Worm (Caenorhabditis elegans): ENCODE results near the gene T03F6.3.
A peak's percentile ranks its signal among the peaks of the same experiment; 100 is the strongest.

Gene T03F6.3

DNA sequence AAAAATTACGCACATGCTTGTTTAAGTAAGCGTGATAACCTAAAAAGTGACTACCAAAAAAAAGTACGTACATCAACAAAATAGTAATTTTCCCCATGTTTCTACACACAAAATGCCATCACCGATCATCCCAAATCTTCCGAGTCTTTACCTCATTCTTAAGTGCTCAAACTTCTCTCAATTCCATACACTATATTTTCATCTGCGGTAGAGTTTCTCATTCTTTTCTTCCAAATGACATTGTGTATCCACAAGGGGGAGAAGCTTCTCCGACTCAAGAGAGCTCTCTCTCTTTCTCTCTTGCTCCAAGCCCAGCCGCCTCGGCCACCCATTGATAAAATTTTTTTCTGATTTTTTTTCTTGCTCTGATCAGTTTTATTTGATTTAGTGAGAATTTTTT lies 20.3 kb downstream of the T03F6.3 start, which contains the start of gene myo-6:
Gene myo-6 (plus strand): TSS at position 301 of the 400 bp plus-strand sequence.
- TF ChIP-seq ceh-28 (tag; optimal IDR thresholded peaks at IDR 0.05) (no peak), jun-1 (tag; optimal IDR thresholded peaks at IDR 0.05) (no peak), daf-12 (tag; optimal IDR thresholded peaks at IDR 0.05) (no peak), ceh-82 (tag; optimal IDR thresholded peaks at IDR 0.05) (no peak), pha-4 (tag; optimal IDR thresholded peaks at IDR 0.05) (peak; percentile 18)

DNA sequence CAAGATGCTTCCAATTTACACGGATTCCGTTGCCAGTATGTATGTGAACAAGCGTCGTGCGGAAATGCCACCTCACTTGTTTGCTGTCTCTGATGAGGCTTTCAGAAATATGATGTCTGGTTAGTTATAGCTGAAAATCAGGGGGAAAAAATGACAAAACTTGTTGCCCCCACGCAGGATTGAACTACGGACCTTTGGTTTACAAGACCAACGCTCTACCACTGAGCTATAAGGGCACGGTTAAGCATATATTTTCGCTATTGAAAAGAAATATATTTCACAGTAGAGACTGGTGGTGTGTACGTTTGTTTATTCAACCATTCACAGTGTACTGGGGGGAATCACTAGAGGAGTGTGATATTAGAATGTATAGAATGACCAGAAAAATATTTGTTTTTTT lies 22.0 kb downstream of the T03F6.3 start:
- no peak for TF ChIP-seq daf-12 (tag; optimal IDR thresholded peaks at IDR 0.05)
- TF ChIP-seq jun-1 (tag; optimal IDR thresholded peaks at IDR 0.05) = no peak
- no peak for TF ChIP-seq elt-2 (tag; optimal IDR thresholded peaks at IDR 0.05)
- no peak for TF ChIP-seq fkh-10 (GFP tag; optimal IDR thresholded peaks at IDR 0.05)
- no peak for TF ChIP-seq ceh-16 (tag; optimal IDR thresholded peaks at IDR 0.05)
- no peak for TF ChIP-seq snpc-4 (tag; optimal IDR thresholded peaks at IDR 0.05)
- TF ChIP-seq ztf-4 (tag; optimal IDR thresholded peaks at IDR 0.05) = no peak

DNA sequence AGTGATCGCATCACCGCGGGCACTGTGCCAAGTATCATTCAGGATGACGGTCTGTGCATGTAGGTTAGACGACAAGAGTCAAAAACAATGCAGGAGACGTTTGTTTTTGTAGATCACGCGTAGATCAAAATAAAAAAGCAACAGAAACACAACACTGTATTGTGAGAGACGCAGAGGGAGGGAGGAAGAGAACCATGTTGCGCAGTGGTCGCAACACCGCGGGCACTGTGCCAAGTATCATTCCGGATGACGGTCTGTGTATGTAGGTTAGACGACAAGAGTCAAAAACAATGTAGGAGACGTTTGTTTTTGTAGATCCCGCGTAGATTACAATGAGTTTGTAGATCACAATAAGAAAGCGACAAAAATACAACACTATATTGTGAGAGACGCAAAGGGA lies 29.8 kb downstream of the T03F6.3 start:
- TF ChIP-seq pha-4 (tag; optimal IDR thresholded peaks at IDR 0.05) = no peak

DNA sequence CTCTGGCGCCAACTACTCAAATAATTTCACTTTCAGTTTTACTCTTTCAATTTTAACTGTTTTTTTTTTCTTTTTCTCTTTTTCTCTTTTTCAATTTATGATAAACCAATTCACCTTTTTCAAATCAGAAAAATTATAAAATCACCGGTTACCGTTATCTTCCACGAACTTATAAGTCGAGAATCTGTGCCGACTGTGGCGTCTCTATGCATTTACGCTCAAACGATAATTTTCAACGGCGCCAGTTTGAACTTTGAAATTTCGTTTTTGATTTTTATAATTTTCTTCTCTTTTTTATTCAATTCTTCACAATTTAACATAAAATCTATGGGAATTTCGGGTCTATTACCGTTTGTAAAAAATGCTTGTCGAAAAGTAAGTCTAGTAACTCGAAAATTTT lies 34.2 kb downstream of the T03F6.3 start, which contains the start of gene exo-1:
Gene exo-1 (plus strand): TSS at position 101 of the 400 bp plus-strand sequence.
- TF ChIP-seq eor-1 (tag; optimal IDR thresholded peaks at IDR 0.05) (no peak), nhr-11 (tag; optimal IDR thresholded peaks at IDR 0.05) (no peak), pha-4 (tag; optimal IDR thresholded peaks at IDR 0.05) (peak; percentile 79), hmg-11 (tag; optimal IDR thresholded peaks at IDR 0.05) (no peak), nhr-237 (tag; optimal IDR thresholded peaks at IDR 0.05) (no peak), lin-15B (tag; optimal IDR thresholded peaks at IDR 0.05) (peak; percentile 81), nfya-1 (tag; optimal IDR thresholded peaks at IDR 0.05; ENCODE audit: insufficient read depth) (peak; percentile 70), ceh-28 (tag; optimal IDR thresholded peaks at IDR 0.05) (peak; percentile 71), nhr-25 (tag; optimal IDR thresholded peaks at IDR 0.05) (peak; percentile 54), skn-1 (tag; optimal IDR thresholded peaks at IDR 0.05) (peak; percentile 29), pqm-1 (tag; optimal IDR thresholded peaks at IDR 0.05) (peak; percentile 70), elt-3 (tag; optimal IDR thresholded peaks at IDR 0.05) (peak in 1 of 3 experiments; percentile 6), nhr-23 (tag; optimal IDR thresholded peaks at IDR 0.05) (peak; percentile 82)

DNA sequence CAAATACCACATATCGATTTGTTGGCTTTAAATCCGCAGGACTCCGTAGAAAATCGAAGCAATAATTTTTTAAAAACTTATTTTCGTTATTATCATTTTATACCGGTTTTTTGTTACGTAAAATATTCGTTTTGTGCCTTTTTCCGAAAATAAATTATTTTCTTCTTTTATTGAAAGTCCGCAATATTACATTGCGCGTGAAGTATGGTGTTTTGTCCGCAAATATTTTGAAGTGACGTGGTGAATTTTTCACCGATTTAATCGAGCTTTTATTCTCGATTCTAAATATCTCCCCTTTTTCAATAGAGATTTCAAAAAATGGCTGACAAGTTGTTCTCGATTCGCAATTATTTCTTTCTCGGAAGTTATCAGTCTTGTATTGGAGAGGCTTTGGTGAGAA lies 36.8 kb downstream of the T03F6.3 start, which contains the start of gene cope-1:
Gene cope-1 (plus strand): TSS at position 229 of the 400 bp plus-strand sequence.
- TF ChIP-seq unc-39 (tag; optimal IDR thresholded peaks at IDR 0.05) (no peak), hmg-11 (tag; optimal IDR thresholded peaks at IDR 0.05) (peak; percentile 67), nfya-1 (tag; optimal IDR thresholded peaks at IDR 0.05; ENCODE audit: insufficient read depth) (peak; percentile 46), nhr-77 (tag; optimal IDR thresholded peaks at IDR 0.05) (no peak), jun-1 (tag; optimal IDR thresholded peaks at IDR 0.05) (no peak), eor-1 (tag; optimal IDR thresholded peaks at IDR 0.05) (no peak), lin-15B (tag; optimal IDR thresholded peaks at IDR 0.05) (peak; percentile 28)

DNA sequence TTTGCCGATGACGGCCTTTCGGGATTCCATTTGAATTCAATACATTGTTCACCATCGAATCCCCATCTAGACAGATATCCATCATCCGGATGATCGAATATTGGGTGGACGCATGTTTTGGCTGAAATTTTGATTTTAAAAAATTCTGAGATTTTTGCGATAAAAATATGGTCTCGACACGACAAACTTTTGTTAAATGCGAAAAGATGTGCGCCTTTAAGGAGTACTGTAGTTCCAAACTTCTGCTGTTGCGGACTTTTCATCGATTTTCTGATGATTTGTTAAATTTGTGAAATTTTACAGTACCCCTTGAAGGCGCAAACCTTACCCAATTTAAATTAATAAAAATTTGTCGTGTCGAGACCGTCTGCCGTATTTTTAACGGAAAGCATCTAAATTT lies 38.6 kb downstream of the T03F6.3 start:
- TF ChIP-seq ceh-16 (tag; optimal IDR thresholded peaks at IDR 0.05) = no peak
- no peak for TF ChIP-seq elt-1 (tag; optimal IDR thresholded peaks at IDR 0.05)
- peak; percentile 37 for TF ChIP-seq ama-1 (optimal IDR thresholded peaks at IDR 0.05)

DNA sequence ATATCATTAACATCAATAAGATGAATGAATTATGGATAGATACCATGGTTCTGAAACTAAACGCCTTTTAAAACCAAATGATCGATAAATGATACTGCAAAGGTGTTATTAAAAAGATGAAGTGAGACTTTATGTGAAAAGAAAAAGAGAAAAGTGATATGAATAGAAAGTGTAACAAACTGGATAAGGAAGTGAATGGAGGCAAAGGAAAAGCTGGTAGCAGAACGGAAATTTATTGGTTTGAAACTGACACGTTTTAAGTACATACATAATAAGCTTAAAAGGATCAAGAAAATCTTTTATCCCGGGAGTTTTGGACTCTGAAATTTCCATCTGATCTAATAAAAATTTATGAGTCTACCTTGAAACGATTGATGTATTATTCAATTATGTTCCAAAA lies 40.5 kb downstream of the T03F6.3 start, which contains the start of gene bli-5:
Gene bli-5 (minus strand): TSS at position 101 of the 400 bp plus-strand sequence.
- TF ChIP-seq ceh-16 (tag; optimal IDR thresholded peaks at IDR 0.05) (no peak), skn-1 (tag; optimal IDR thresholded peaks at IDR 0.05) (no peak), nhr-237 (tag; optimal IDR thresholded peaks at IDR 0.05) (no peak), R02D3.7 (tag; optimal IDR thresholded peaks at IDR 0.05) (no peak), jun-1 (tag; optimal IDR thresholded peaks at IDR 0.05) (no peak), lin-39 (tag; optimal IDR thresholded peaks at IDR 0.05) (no peak), ztf-4 (tag; optimal IDR thresholded peaks at IDR 0.05) (no peak), nhr-12 (tag; optimal IDR thresholded peaks at IDR 0.05) (no peak), egl-5 (tag; optimal IDR thresholded peaks at IDR 0.05) (no peak), nhr-43 (tag; optimal IDR thresholded peaks at IDR 0.05; ENCODE audit: poor library complexity, severe bottlenecking) (no peak), aly-2 (tag; optimal IDR thresholded peaks at IDR 0.05) (no peak), ceh-9 (tag; optimal IDR thresholded peaks at IDR 0.05) (no peak), fos-1 (tag; optimal IDR thresholded peaks at IDR 0.05) (no peak), tbx-2 (tag; optimal IDR thresholded peaks at IDR 0.05) (no peak), nhr-25 (tag; optimal IDR thresholded peaks at IDR 0.05) (no peak), ama-1 (optimal IDR thresholded peaks at IDR 0.05) (no peak), nhr-23 (tag; optimal IDR thresholded peaks at IDR 0.05) (no peak), lsy-12 (tag; optimal IDR thresholded peaks at IDR 0.05) (no peak), fkh-10 (GFP tag; optimal IDR thresholded peaks at IDR 0.05) (no peak), pha-4 (tag; optimal IDR thresholded peaks at IDR 0.05) (no peak)
